Worm (Caenorhabditis elegans) whole organism, L1 larva: ENCODE measurements around the gene spv-1.

Experiments used
- alr-1 ChIP-seq: fragments of 200-800 bp; sonication (Bioruptor generic); optimal IDR thresholded peaks from 2 replicates; lab custom pipeline; 2018; ENCODE audit warnings: borderline replicate concordance, mild to moderate bottlenecking, missing genetic modification characterization, missing compliant biosample characterization
- ceh-82 ChIP-seq, 3 experiments: fragments of 150-350 bp in 1 of 3; sonication (generic microtip) in 2 of 3; optimal IDR thresholded peaks; 2 replicates each; lab custom pipeline; 2014 to 2017; ENCODE audit warnings: missing biosample characterization in 3 of 3, missing genetic modification characterization in 3 of 3
- ces-1 ChIP-seq: fragments of 150-350 bp; optimal IDR thresholded peaks from 2 replicates; lab custom pipeline; 2014; ENCODE audit warnings: missing biosample characterization, missing genetic modification reagents, missing genetic modification characterization
- efl-1 ChIP-seq, 4 experiments: fragments of 150-350 bp; optimal IDR thresholded peaks in 3 of 4; peaks in 1 of 4; 1 replicate in 1 of 4; 2 replicates in 3 of 4; lab custom pipeline; 2014; ENCODE audit warnings: missing biosample characterization in 2 of 4, missing genetic modification characterization in 2 of 4, missing genetic modification reagents in 2 of 4
- nhr-19 ChIP-seq: fragments of 200-800 bp; sonication (Bioruptor generic); conservative IDR thresholded peaks from 2 replicates; pipeline ENCODE4 v1.3.6; 2022; ENCODE audit warnings: missing genetic modification characterization, missing compliant biosample characterization

DNA sequence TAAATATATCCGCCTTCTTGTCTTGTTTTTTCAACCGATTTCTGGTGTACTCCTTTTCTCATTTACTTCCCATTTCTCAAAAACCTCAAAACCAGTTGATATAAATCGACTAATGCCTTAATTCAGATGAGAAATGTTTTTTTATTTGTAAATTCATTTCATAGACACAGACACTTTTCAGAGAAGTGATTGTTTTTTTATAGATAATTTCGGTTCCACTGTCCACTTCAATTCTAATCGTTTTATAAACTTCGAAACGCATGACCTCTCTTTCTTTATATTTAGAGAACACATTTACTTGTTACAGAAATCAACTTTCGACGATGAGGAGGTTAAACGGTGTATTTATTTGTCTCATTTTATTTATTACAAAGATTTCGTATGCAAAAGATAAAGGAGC lies 12.3 kb upstream of the spv-1 start, which contains the start of gene ZK669.3:
- TF ChIP-seq ceh-82 (tag; optimal IDR thresholded peaks at IDR 0.05; lab: Kevin White, UChicago) (no peak), nhr-19 (no peak), efl-1 (optimal IDR thresholded peaks at IDR 0.05; lab: Kevin White, UChicago) (no peak), efl-1 (GFP tag; optimal IDR thresholded peaks at IDR 0.05 in 1 of 2; lab: Kevin White, UChicago) (no peak), alr-1 (tag; lab: Kevin White, UChicago) (no peak), ces-1 (GFP tag; lab: Kevin White, UChicago) (no peak)
